Worm (Caenorhabditis elegans): ENCODE data around the gene W08A12.3.
A peak's percentile ranks its signal among the peaks of the same experiment; 100 is the strongest.

DNA sequence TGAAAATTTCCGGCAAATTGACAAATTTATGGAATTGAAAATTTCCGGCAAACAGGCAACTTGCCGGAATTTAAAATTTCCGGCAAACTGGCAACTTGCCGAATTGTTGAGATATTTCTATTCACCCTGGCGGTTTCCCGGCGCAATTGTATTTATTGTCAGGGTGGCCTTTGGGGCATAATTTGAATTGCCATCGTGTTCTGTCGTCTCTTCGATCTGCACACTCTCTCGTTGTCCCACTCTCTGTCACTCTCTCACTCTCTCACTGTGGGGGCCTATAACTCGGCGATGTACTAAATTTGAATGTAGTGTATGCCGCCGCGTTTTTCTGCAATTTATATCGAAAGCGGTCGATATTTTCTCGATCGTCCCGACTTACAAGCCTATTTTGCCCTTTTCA is 20.3 kb downstream of the W08A12.3 start:
- TF ChIP-seq dve-1 (tag; optimal IDR thresholded peaks at IDR 0.05; ENCODE audit: insufficient read depth) = peak; percentile 9
- no peak for TF ChIP-seq zag-1 (tag; optimal IDR thresholded peaks at IDR 0.05)
- no peak for TF ChIP-seq php-3 (GFP tag; IDR thresholded peaks at IDR 0.05)
